Fruit fly (Drosophila melanogaster) whole organism: ENCODE results near the gene betaCOP.

Experiments
- pan ChIP-seq: fragments of >200 bp; optimal IDR thresholded peaks from 2 replicates; lab custom pipeline; 2017
- psq ChIP-seq: fragments of >200 bp; optimal IDR thresholded peaks from 2 replicates; lab custom pipeline; 2017
- usp ChIP-seq: fragments of >200 bp; optimal IDR thresholded peaks from 2 replicates; lab custom pipeline; 2017; ENCODE audit warnings: missing biosample characterization, missing genetic modification characterization, mixed read lengths

dm6 chrX:18409938-18410337 lies 24.9 kb upstream of the betaCOP start, which contains the start of gene Nt5b:
- TF ChIP-seq pan (lab: Kevin White, UChicago) (no peak), psq (lab: Kevin White, UChicago) (no peak), usp (GFP tag; lab: Kevin White, UChicago) (no peak)
